Worm (Caenorhabditis elegans): ENCODE data around the gene npr-38.

npr-38 gene

DNA sequence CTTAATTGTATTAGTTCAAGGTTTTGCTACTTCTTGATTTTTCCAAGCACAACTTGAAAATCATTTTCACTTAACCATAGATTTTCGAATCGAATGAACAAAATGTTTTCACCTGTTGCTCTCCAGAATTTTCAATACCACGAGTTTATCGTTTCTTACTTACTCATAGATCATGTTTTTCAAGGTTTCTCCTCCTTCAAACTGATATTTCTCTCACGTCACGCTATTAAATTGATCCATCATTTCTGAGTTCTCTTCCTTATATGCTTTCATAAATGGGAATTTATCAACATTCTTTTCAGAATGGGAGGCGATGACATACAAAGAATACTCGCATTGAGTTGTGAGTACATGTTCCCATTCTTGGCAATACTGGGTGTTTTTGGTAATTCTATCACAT lies at the start of gene npr-38:
Gene npr-38 (plus strand): TSS at position 301 of the 400 bp plus-strand sequence.
- TF ChIP-seq hlh-6 (tag; optimal IDR thresholded peaks at IDR 0.05) (no peak), dve-1 (tag; optimal IDR thresholded peaks at IDR 0.05) (no peak), zip-5 (tag; optimal IDR thresholded peaks at IDR 0.05) (no peak), ttx-3 (tag; optimal IDR thresholded peaks at IDR 0.05) (no peak), ceh-22 (tag; optimal IDR thresholded peaks at IDR 0.05) (no peak), hlh-15 (tag; optimal IDR thresholded peaks at IDR 0.05) (no peak)

DNA sequence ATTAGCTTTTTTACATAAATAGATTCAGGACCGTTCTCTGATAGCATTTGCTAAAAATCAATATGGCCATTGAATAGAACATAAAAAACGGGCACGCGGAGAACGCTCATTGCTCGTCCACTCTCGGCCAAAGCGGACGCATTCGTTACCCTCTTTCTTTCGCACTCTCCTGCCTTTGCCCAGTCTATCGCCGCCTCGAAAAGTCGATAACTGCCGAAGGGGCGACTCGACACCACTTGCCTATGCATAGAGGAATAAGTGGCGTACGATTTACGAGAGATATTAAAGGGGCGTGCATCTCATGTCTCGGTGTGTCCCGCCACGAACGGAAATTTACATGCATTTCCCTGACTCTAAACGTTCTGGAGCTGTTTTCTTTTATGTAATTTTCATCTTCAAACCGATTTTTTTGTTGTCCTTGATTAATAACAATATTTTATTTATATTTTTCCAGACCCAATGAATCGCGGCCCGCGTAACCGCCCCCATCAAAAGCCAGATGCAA lies 48.2 kb upstream of the npr-38 start, which contains the start of gene W05H9.4:
Gene W05H9.4 (plus strand): TSS at position 455 of the 505 bp plus-strand sequence.
- peak; percentile 43 for TF ChIP-seq ceh-34 (tag; optimal IDR thresholded peaks at IDR 0.05)
- TF ChIP-seq tbx-2 (tag; optimal IDR thresholded peaks at IDR 0.05) = peak; percentile 48
- TF ChIP-seq hlh-8 (tag; optimal IDR thresholded peaks at IDR 0.05) = peak; percentile 31
- peak; percentile 72 for TF ChIP-seq sdc-2 (tag; optimal IDR thresholded peaks at IDR 0.05)
- TF ChIP-seq unc-3 (GFP tag; conservative IDR thresholded peaks at IDR 0.05) = no peak
- no peak for TF ChIP-seq unc-3 (tag; optimal IDR thresholded peaks at IDR 0.05)
- no peak for TF ChIP-seq ceh-30 (tag; optimal IDR thresholded peaks at IDR 0.05)
- TF ChIP-seq nhr-232 (tag; optimal IDR thresholded peaks at IDR 0.05) = no peak
- peak; percentile 4 for TF ChIP-seq fax-1 (tag; optimal IDR thresholded peaks at IDR 0.05)
- TF ChIP-seq nfya-1 (tag; optimal IDR thresholded peaks at IDR 0.05) = peak; percentile 70
- peak; percentile 30 for TF ChIP-seq unc-42 (tag; optimal IDR thresholded peaks at IDR 0.05)
- TF ChIP-seq ref-2 (tag; optimal IDR thresholded peaks at IDR 0.05) = peak; percentile 38
- peak; percentile 39 for TF ChIP-seq hlh-30 (tag; optimal IDR thresholded peaks at IDR 0.05; ENCODE audit: insufficient read depth)
- TF ChIP-seq ceh-31 (tag; optimal IDR thresholded peaks at IDR 0.05) = peak; percentile 59
- TF ChIP-seq ceh-18 (tag; optimal IDR thresholded peaks at IDR 0.05) = no peak
- TF ChIP-seq K02D7.2 (tag; optimal IDR thresholded peaks at IDR 0.05) = no peak
- no peak for TF ChIP-seq T23F11.4 (GFP tag; optimal IDR thresholded peaks at IDR 0.05)
- peak; percentile 96 for TF ChIP-seq ceh-48 (tag; optimal IDR thresholded peaks at IDR 0.05)
- peak; percentile 50 for TF ChIP-seq unc-55 (GFP tag; optimal IDR thresholded peaks at IDR 0.05)

- TF ChIP-seq fax-1 (tag; optimal IDR thresholded peaks at IDR 0.05) (no peak), pax-1 (tag; optimal IDR thresholded peaks at IDR 0.05) (no peak), ref-2 (tag; optimal IDR thresholded peaks at IDR 0.05) (no peak), ceh-31 (tag; optimal IDR thresholded peaks at IDR 0.05) (no peak), nfya-1 (tag; optimal IDR thresholded peaks at IDR 0.05) (no peak), pha-4 (tag; optimal IDR thresholded peaks at IDR 0.05) (no peak), zip-5 (tag; optimal IDR thresholded peaks at IDR 0.05) (no peak), hlh-8 (tag; optimal IDR thresholded peaks at IDR 0.05) (no peak), pag-3 (tag; optimal IDR thresholded peaks at IDR 0.05; ENCODE audit: borderline replicate concordance) (no peak), sdc-2 (tag; optimal IDR thresholded peaks at IDR 0.05) (no peak), ceh-6 (GFP tag; optimal IDR thresholded peaks at IDR 0.05) (no peak), lim-6 (tag; optimal IDR thresholded peaks at IDR 0.05) (no peak)
Measured at ce11 chrX:6266739-6267138, 44.8 kb upstream of the npr-38 start, which contains the start of gene W05H9.2. TSS of gene W05H9.2 (plus strand) at chrX:6267039.

DNA sequence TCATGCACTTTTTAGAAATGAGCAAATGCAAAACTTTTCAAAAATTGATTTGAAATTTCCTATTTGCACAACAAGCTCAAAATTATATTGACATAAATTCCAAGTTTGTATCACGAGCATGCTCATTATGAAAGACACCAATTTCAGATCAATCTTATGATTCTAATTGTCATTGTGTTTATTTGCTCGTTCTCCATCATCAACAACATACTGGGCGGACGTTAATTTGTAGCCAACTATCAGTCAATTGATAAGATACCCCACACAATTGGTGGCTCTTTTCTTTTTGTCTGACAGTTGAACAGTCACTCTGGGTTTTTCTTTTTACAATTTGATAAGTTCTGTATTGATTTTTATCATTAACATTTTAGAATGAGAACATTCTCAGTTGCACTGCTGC lies 39.8 kb upstream of the npr-38 start, which contains the start of gene lro-1:
Gene lro-1 (plus strand): TSS at position 372 of the 400 bp plus-strand sequence.
- TF ChIP-seq elt-2 (tag; optimal IDR thresholded peaks at IDR 0.05) = peak; percentile 62
- TF ChIP-seq pros-1 (tag; optimal IDR thresholded peaks at IDR 0.05) = no peak

- TF ChIP-seq pax-1 (tag; optimal IDR thresholded peaks at IDR 0.05) (no peak), ceh-19 (GFP tag; optimal IDR thresholded peaks at IDR 0.05) (no peak), unc-55 (GFP tag; optimal IDR thresholded peaks at IDR 0.05) (no peak), ama-1 (optimal IDR thresholded peaks at IDR 0.05) (no peak), ceh-34 (tag; optimal IDR thresholded peaks at IDR 0.05) (no peak), ceh-48 (tag; optimal IDR thresholded peaks at IDR 0.05) (no peak), lim-6 (tag; optimal IDR thresholded peaks at IDR 0.05) (no peak), zip-5 (tag; optimal IDR thresholded peaks at IDR 0.05) (no peak), ceh-6 (GFP tag; optimal IDR thresholded peaks at IDR 0.05) (no peak), mec-3 (tag; optimal IDR thresholded peaks at IDR 0.05; ENCODE audit: borderline replicate concordance) (no peak), fkh-10 (GFP tag; optimal IDR thresholded peaks at IDR 0.05) (no peak)
Measured at ce11 chrX:6273772-6274171, 37.7 kb upstream of the npr-38 start.
